Worm (Caenorhabditis elegans) whole organism, L3 larva: ENCODE data around the gene srh-271.

Source experiments
- ama-1 ChIP-seq: fragments of 150-350 bp; optimal IDR thresholded peaks from 2 replicates; lab custom pipeline; 2018
- daf-12 ChIP-seq: fragments of 150-350 bp; optimal IDR thresholded peaks from 2 replicates; lab custom pipeline; 2014; ENCODE audit warnings: missing biosample characterization, missing genetic modification reagents, missing genetic modification characterization
- egl-27 ChIP-seq: sonication (generic microtip); optimal IDR thresholded peaks from 4 replicates; lab custom pipeline; 2017; ENCODE audit warnings: missing biosample characterization, missing genetic modification reagents, missing genetic modification characterization
- elt-2 ChIP-seq: sonication (generic microtip); optimal IDR thresholded peaks from 2 replicates; lab custom pipeline; 2016; ENCODE audit warnings: missing genetic modification reagents, mild to moderate bottlenecking, missing genetic modification characterization, missing compliant biosample characterization
- fos-1 ChIP-seq: fragments of 150-350 bp; optimal IDR thresholded peaks from 2 replicates; lab custom pipeline; 2014; ENCODE audit warnings: missing biosample characterization, missing genetic modification characterization
- mdl-1 ChIP-seq: fragments of 150-350 bp; optimal IDR thresholded peaks from 2 replicates; lab custom pipeline; 2014; ENCODE audit warnings: missing biosample characterization, missing genetic modification characterization
- nfya-1 ChIP-seq: sonication (generic microtip); optimal IDR thresholded peaks from 2 replicates; lab custom pipeline; 2017; ENCODE audit warnings: missing genetic modification characterization, mild to moderate bottlenecking, missing compliant biosample characterization, antibody characterized with exemption, moderate library complexity; ENCODE audit not compliant: insufficient read depth
- nhr-11 ChIP-seq: fragments of 150-350 bp; optimal IDR thresholded peaks from 2 replicates; lab custom pipeline; 2014; ENCODE audit warnings: missing biosample characterization, missing genetic modification characterization
- nhr-25 ChIP-seq: sonication (generic microtip); optimal IDR thresholded peaks from 2 replicates; lab custom pipeline; 2017; ENCODE audit warnings: missing biosample characterization, missing genetic modification characterization
- unc-39 ChIP-seq: sonication (generic microtip); optimal IDR thresholded peaks from 4 replicates; lab custom pipeline; 2017; ENCODE audit warnings: missing biosample characterization, missing genetic modification characterization
- zag-1 ChIP-seq: fragments of 150-350 bp; optimal IDR thresholded peaks from 2 replicates; lab custom pipeline; 2014; ENCODE audit warnings: missing biosample characterization, missing genetic modification characterization
- ztf-11 ChIP-seq: fragments of 150-350 bp; optimal IDR thresholded peaks from 2 replicates; lab custom pipeline; 2014; ENCODE audit warnings: missing biosample characterization, missing genetic modification characterization

DNA sequence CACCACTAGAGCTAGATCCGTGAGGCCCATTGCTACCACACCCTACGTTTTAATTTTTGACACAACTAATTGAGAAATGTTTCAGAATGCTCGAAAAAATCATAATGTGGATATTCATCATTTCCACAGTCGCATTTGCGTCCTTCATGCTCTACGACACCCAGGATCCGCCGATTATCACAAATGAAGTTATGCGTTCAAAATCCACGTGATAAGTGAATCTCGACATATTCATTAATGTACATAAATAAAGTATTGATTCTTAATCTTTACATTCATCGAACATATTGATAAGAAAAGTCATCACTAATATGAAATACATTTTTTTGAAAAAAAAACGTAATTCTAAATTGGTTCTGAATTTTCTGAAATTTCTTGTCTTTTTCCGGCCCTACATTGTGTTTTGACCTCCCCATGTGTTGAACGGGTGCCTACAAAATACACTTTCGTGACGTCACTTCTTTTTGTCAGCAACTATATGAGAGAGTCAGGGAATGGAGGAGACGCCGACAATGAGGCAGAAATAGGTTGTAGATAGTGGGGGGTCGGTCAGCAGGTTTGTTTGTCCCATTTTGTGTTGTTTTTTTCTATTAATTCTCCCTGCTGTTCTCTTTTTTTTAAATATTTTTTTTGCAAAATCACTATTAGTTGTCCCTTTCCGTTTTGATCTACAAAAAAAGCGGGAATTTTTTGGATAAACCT, 6.6 kb downstream of the srh-271 start, which contains the start of gene F53E10.1:
- TF ChIP-seq mdl-1 = no peak
- no peak for TF ChIP-seq zag-1 (tag; lab: Kevin White, UChicago)
- no peak for TF ChIP-seq daf-12 (tag; lab: Kevin White, UChicago)
- no peak for TF ChIP-seq egl-27
- TF ChIP-seq nhr-11 (tag; lab: Kevin White, UChicago) = no peak
- TF ChIP-seq ama-1 (lab: Kevin White, UChicago) = no peak
- peak; percentile 61 for TF ChIP-seq nhr-25
- no peak for TF ChIP-seq unc-39 (tag; lab: Kevin White, UChicago)
- TF ChIP-seq elt-2 = peak; percentile 64
- no peak for TF ChIP-seq fos-1 (tag; lab: Kevin White, UChicago)
- TF ChIP-seq nfya-1 (tag; lab: Kevin White, UChicago) = peak; percentile 38
- TF ChIP-seq ztf-11 (tag; lab: Kevin White, UChicago) = no peak
